Worm (Caenorhabditis elegans) whole organism, L3 larva: ENCODE data around the gene srh-25.

Experiments
- ZK546.5 ChIP-seq: sonication (generic microtip); optimal IDR thresholded peaks from 2 replicates; lab custom pipeline; 2017; ENCODE audit warnings: missing biosample characterization, missing genetic modification characterization
- aly-2 ChIP-seq: fragments of 150-350 bp; optimal IDR thresholded peaks from 2 replicates; lab custom pipeline; 2014; ENCODE audit warnings: missing biosample characterization, missing genetic modification characterization
- elt-3 ChIP-seq, 3 experiments: fragments of 150-350 bp in 1 of 3; sonication (generic microtip) in 2 of 3; optimal IDR thresholded peaks; 2 replicates in 2 of 3; 4 replicates in 1 of 3; lab custom pipeline; 2014 to 2017; ENCODE audit warnings: missing biosample characterization in 3 of 3, missing genetic modification characterization in 3 of 3
- lin-39 ChIP-seq: fragments of 150-350 bp; optimal IDR thresholded peaks from 2 replicates; lab custom pipeline; 2018; ENCODE audit warnings: missing biosample characterization, missing genetic modification reagents, missing genetic modification characterization
- tbx-2 ChIP-seq: sonication (generic microtip); optimal IDR thresholded peaks from 2 replicates; lab custom pipeline; 2016; ENCODE audit warnings: mild to moderate bottlenecking, missing genetic modification characterization, missing compliant biosample characterization

- TF ChIP-seq lin-39 (tag; lab: Kevin White, UChicago) (no peak), aly-2 (tag; lab: Kevin White, UChicago) (no peak), tbx-2 (tag; lab: Kevin White, UChicago) (no peak), elt-3 (tag; optimal IDR thresholded peaks at IDR 0.05; lab: Kevin White, UChicago) (no peak), ZK546.5 (tag; lab: Kevin White, UChicago) (no peak)
Observed at ce11 chrV:12397545-12397944, 36.1 kb downstream of the srh-25 start, which contains the start of gene K01D12.5.
